Worm (Caenorhabditis elegans) whole organism, early embryonic: Measurements from ENCODE around the gene C35C5.9.

Experiments used
- B0310.2 ChIP-seq: sonication (generic microtip); optimal IDR thresholded peaks from 2 replicates; lab custom pipeline; 2016; ENCODE audit warnings: mild to moderate bottlenecking, missing genetic modification characterization, missing compliant biosample characterization
- F13C5.2 ChIP-seq: sonication (generic microtip); optimal IDR thresholded peaks from 2 replicates; lab custom pipeline; 2017; ENCODE audit warnings: mild to moderate bottlenecking, missing genetic modification characterization, inconsistent platforms, missing compliant biosample characterization
- ama-1 ChIP-seq: fragments of 150-350 bp; optimal IDR thresholded peaks from 2 replicates; lab custom pipeline; 2014
- ceh-13 ChIP-seq: fragments of 200-800 bp; sonication (Bioruptor generic); optimal IDR thresholded peaks from 2 replicates; lab custom pipeline; 2018; ENCODE audit warnings: mild to moderate bottlenecking, missing genetic modification characterization, missing compliant biosample characterization
- flt-1 ChIP-seq: fragments of 200-800 bp; sonication (Bioruptor generic); IDR thresholded peaks from 2 replicates; pipeline ENCODE4 v1.3.6; 2022; ENCODE audit warnings: missing genetic modification characterization, missing compliant biosample characterization
- hmg-4 ChIP-seq: fragments of 200-800 bp; sonication (Bioruptor generic); optimal IDR thresholded peaks from 2 replicates; lab custom pipeline; 2018; ENCODE audit warnings: mild to moderate bottlenecking, missing genetic modification characterization, missing compliant biosample characterization
- scrt-1 ChIP-seq: fragments of 200-800 bp; sonication (Bioruptor generic); IDR thresholded peaks from 2 replicates; pipeline ENCODE4 v1.3.6; 2022; ENCODE audit warnings: missing genetic modification characterization, missing compliant biosample characterization
- sea-1 ChIP-seq: fragments of 200-800 bp; sonication (Bioruptor generic); conservative IDR thresholded peaks from 2 replicates; pipeline ENCODE4 v1.3.6; 2022; ENCODE audit warnings: missing genetic modification characterization, missing compliant biosample characterization
- tbx-11 ChIP-seq: fragments of 200-800 bp; sonication (Bioruptor generic); IDR thresholded peaks from 2 replicates; pipeline ENCODE4 v1.3.6; 2022; ENCODE audit warnings: missing genetic modification characterization, missing compliant biosample characterization
- tbx-37 ChIP-seq: fragments of 200-800 bp; sonication (Bioruptor generic); conservative IDR thresholded peaks from 2 replicates; pipeline ENCODE4 v1.3.6; 2022; ENCODE audit warnings: missing genetic modification reagents, missing genetic modification characterization, missing compliant biosample characterization

DNA sequence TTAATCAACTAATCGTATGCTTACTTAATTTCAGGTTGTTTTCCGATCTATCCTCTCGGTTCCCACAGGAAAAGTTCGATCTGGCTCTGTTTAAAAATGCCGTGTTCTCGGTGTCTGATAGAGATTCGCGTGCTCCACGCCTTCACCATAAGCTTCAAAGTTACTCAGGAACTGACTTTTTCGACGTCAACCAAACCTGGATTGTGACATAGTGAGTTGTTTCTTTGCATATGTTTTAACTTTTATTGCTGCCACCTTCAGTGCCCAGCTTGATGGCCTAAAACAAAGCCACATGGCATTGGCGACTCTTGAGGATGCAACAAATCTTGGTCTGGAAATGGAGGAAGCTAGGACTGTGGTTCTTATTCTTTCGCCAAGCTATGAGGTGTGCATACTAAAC, 49.5 kb downstream of the C35C5.9 start:
- TF ChIP-seq ama-1 (lab: Kevin White, UChicago) (no peak), F13C5.2 (tag; lab: Kevin White, UChicago) (no peak), hmg-4 (no peak), B0310.2 (tag; lab: Kevin White, UChicago) (no peak), tbx-11 (GFP tag; lab: Robert Waterston, UW) (no peak), flt-1 (GFP tag; lab: Robert Waterston, UW) (no peak), scrt-1 (GFP tag; lab: Robert Waterston, UW) (no peak), sea-1 (GFP tag; lab: Robert Waterston, UW) (no peak), tbx-37 (GFP tag; lab: Robert Waterston, UW) (no peak), ceh-13 (GFP tag; lab: Kevin White, UChicago) (no peak)
